Worm (Caenorhabditis elegans) whole organism, L4/young adult: ENCODE results near the gene T04F3.1.

Experiments used
- dao-5 ChIP-seq: sonication (generic microtip); optimal IDR thresholded peaks from 2 replicates; lab custom pipeline; 2016; ENCODE audit warnings: missing genotype, missing genetic modification characterization, moderate library complexity, missing compliant biosample characterization
- him-1 ChIP-seq: sonication (generic microtip); optimal IDR thresholded peaks from 2 replicates; lab custom pipeline; 2016; ENCODE audit warnings: missing genotype, missing genetic modification reagents, missing genetic modification characterization, missing compliant biosample characterization

ce11 chrV:11706353-11706752, 33.5 kb upstream of the T04F3.1 start:
- no peak for TF ChIP-seq dao-5 (tag; lab: Kevin White, UChicago)
- no peak for TF ChIP-seq him-1
